Fruit fly (Drosophila melanogaster) whole organism, adult: ENCODE data around the gene CG17928.

Experiments used
- CG14711 ChIP-seq: fragments of 200-800 bp; sonication (Bioruptor generic); optimal IDR thresholded peaks from 2 replicates; lab custom pipeline; 2018; ENCODE audit warnings: missing biosample characterization, mild to moderate bottlenecking, missing genetic modification characterization, moderate library complexity
- CG1620 ChIP-seq: fragments of 200-800 bp; sonication (Bioruptor generic); optimal IDR thresholded peaks from 2 replicates; lab custom pipeline; 2016; ENCODE audit warnings: missing biosample characterization, missing genetic modification characterization
- CG33017 ChIP-seq: fragments of 200-800 bp; sonication (Bioruptor generic); optimal IDR thresholded peaks from 2 replicates; lab custom pipeline; 2018; ENCODE audit warnings: missing biosample characterization, mild to moderate bottlenecking, missing genetic modification characterization, moderate library complexity
- CG7045 ChIP-seq: fragments of 200-800 bp; sonication (Bioruptor generic); optimal IDR thresholded peaks from 2 replicates; lab custom pipeline; 2017; ENCODE audit warnings: missing biosample characterization, mild to moderate bottlenecking, missing genetic modification characterization
- Clk ChIP-seq: fragments of 200-800 bp; sonication (Bioruptor generic); optimal IDR thresholded peaks from 2 replicates; lab custom pipeline; 2017; ENCODE audit warnings: missing biosample characterization, missing genetic modification characterization
- Hr96 ChIP-seq: fragments of 200-800 bp; sonication (Bioruptor generic); optimal IDR thresholded peaks from 2 replicates; lab custom pipeline; 2016; ENCODE audit warnings: missing biosample characterization, missing genetic modification characterization
- kay ChIP-seq: fragments of 200-800 bp; sonication (Bioruptor generic); peaks from one replicate; lab custom pipeline; 2016; ENCODE audit warnings: missing biosample characterization, missing genetic modification characterization, borderline replicate concordance
- ovo ChIP-seq: fragments of 200-800 bp; sonication (Bioruptor generic); optimal IDR thresholded peaks from 2 replicates; lab custom pipeline; 2016; ENCODE audit warnings: missing biosample characterization, missing genetic modification characterization
- pad ChIP-seq: fragments of 200-800 bp; sonication (Bioruptor generic); optimal IDR thresholded peaks from 3 replicates; lab custom pipeline; 2017; ENCODE audit warnings: missing biosample characterization, missing genetic modification characterization, mild to moderate bottlenecking, moderate library complexity, missing genetic modification reagents
- tj ChIP-seq: fragments of 200-800 bp; sonication (Bioruptor generic); optimal IDR thresholded peaks from 3 replicates; lab custom pipeline; 2017; ENCODE audit warnings: missing biosample characterization, mild to moderate bottlenecking, missing genetic modification characterization, moderate library complexity

- TF ChIP-seq Clk (GFP tag; lab: Kevin White, UChicago) = no peak
- TF ChIP-seq ovo (GFP tag; lab: Kevin White, UChicago) = no peak
- no peak for TF ChIP-seq CG14711
- no peak for TF ChIP-seq Hr96
- TF ChIP-seq pad = no peak
- TF ChIP-seq tj = no peak
- no peak for TF ChIP-seq CG1620 (GFP tag; lab: Kevin White, UChicago)
- TF ChIP-seq CG7045 = no peak
- no peak for TF ChIP-seq CG33017 (tag; lab: Kevin White, UChicago)
- TF ChIP-seq kay = peak; percentile 1
Measured at dm6 chr2L:16837672-16838071, 46.3 kb downstream of the CG17928 start, which contains the start of the genes SclA and SclB.
